Worm (Caenorhabditis elegans): Measurements from ENCODE around the gene apc-17.

ce11 chrII:11103052-11103451 is 4.9 kb upstream of the apc-17 start:
- TF ChIP-seq flt-1 (GFP tag; IDR thresholded peaks at IDR 0.05) = no peak
- no peak for TF ChIP-seq T22C8.4 (GFP tag; IDR thresholded peaks at IDR 0.05)

Measured in whole organism, midembryonic.